Worm (Caenorhabditis elegans): ENCODE results near the gene sdz-32.

DNA sequence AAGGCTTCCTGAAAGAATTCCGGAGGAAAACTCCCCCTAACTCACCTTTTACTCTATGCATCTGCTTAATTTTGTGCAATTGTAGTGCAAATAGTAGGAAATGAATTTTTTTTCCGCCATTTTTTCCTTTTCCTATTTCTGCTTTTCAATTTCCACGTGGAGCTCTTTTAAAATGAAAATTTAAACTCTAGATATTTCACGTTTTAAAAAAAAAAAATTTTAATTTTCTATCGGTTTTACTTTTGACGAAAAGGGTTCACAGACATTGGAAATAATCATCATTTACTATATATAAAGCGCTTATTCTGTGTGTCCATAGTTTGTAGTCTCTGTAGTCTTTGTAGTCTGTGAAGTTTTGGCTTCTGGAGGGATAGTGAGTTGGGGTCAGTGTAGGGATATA, 7.7 kb downstream of the sdz-32 start, which contains the start of gene Y49F6B.8:
- no peak for TF ChIP-seq him-1 (tag; optimal IDR thresholded peaks at IDR 0.05)
- TF ChIP-seq W03F9.2 (tag; optimal IDR thresholded peaks at IDR 0.05): no peak
- TF ChIP-seq dao-5 (tag; optimal IDR thresholded peaks at IDR 0.05): no peak

All from whole organism, L4/young adult.